Fruit fly (Drosophila melanogaster): ENCODE data around the gene CG32413.

dm6 chr3L:5873011-5873410, 30.8 kb downstream of the CG32413 start, which contains the start of gene CG18586:
- no peak for TF ChIP-seq psq (optimal IDR thresholded peaks at IDR 0.05)
- no peak for TF ChIP-seq Dll (optimal IDR thresholded peaks at IDR 0.05)

All from whole organism.